Worm (Caenorhabditis elegans) whole organism, L4 larva: ENCODE data around the gene lir-2.

ENCODE experiments used
- D1046.2 ChIP-seq: fragments of 200-800 bp; sonication (Bioruptor generic); IDR thresholded peaks from 2 replicates; pipeline ENCODE4 v1.3.6; 2022; ENCODE audit warnings: missing genetic modification characterization, missing compliant biosample characterization
- F10B5.3 ChIP-seq: sonication (generic microtip); optimal IDR thresholded peaks from 2 replicates; lab custom pipeline; 2016; ENCODE audit warnings: mild to moderate bottlenecking, missing genetic modification characterization, missing compliant biosample characterization
- F37D6.2 ChIP-seq: sonication (generic microtip); optimal IDR thresholded peaks from 2 replicates; lab custom pipeline; 2016; ENCODE audit warnings: mild to moderate bottlenecking, missing genetic modification characterization, missing compliant biosample characterization
- F44E2.7 ChIP-seq: fragments of 200-800 bp; sonication (Bioruptor generic); IDR thresholded peaks from 2 replicates; pipeline ENCODE4 v2.1.2; 2022; ENCODE audit warnings: missing genetic modification characterization, missing compliant biosample characterization
- T26A8.4 ChIP-seq: fragments of 200-800 bp; sonication (Bioruptor generic); IDR thresholded peaks from 2 replicates; pipeline ENCODE4 v1.3.6; 2022; ENCODE audit warnings: missing genetic modification characterization, missing compliant biosample characterization
- Y5F2A.4 ChIP-seq: fragments of 200-800 bp; sonication (Bioruptor generic); optimal IDR thresholded peaks from 2 replicates; lab custom pipeline; 2018; ENCODE audit warnings: mild to moderate bottlenecking, missing genetic modification characterization, missing compliant biosample characterization
- Y75B8A.6 ChIP-seq: fragments of 200-800 bp; sonication (Bioruptor generic); IDR thresholded peaks from 2 replicates; pipeline ENCODE4 v1.3.6; 2022; ENCODE audit warnings: missing genetic modification reagents, missing genetic modification characterization, missing compliant biosample characterization
- ZK337.2 ChIP-seq: fragments of 200-800 bp; sonication (Bioruptor generic); IDR thresholded peaks from 2 replicates; pipeline ENCODE4 v1.3.6; 2022; ENCODE audit warnings: missing genetic modification reagents, missing genetic modification characterization, missing compliant biosample characterization
- ZK546.5 ChIP-seq, 2 experiments: sonication (generic microtip); optimal IDR thresholded peaks; 2 replicates each; lab custom pipeline; 2017; ENCODE audit warnings: missing biosample characterization in 2 of 2, missing genetic modification characterization in 2 of 2
- aha-1 ChIP-seq: fragments of 150-350 bp; peaks from one replicate; lab custom pipeline; 2014; ENCODE audit warnings: missing biosample characterization, missing genetic modification characterization
- arid-1 ChIP-seq: fragments of 200-800 bp; sonication (Bioruptor generic); conservative IDR thresholded peaks from 2 replicates; pipeline ENCODE4 v1.3.6; 2022; ENCODE audit warnings: missing genetic modification reagents, missing genetic modification characterization, missing compliant biosample characterization
- attf-4 ChIP-seq: sonication (generic microtip); optimal IDR thresholded peaks from 3 replicates; lab custom pipeline; 2017; ENCODE audit warnings: missing biosample characterization, missing genetic modification characterization
- ceh-28 ChIP-seq: fragments of 150-350 bp; optimal IDR thresholded peaks from 2 replicates; lab custom pipeline; 2014; ENCODE audit warnings: missing biosample characterization, missing genetic modification reagents, missing genetic modification characterization
- ceh-32 ChIP-seq: sonication (generic microtip); optimal IDR thresholded peaks from 2 replicates; lab custom pipeline; 2016; ENCODE audit warnings: mild to moderate bottlenecking, missing genetic modification characterization, missing compliant biosample characterization; ENCODE audit not compliant: poor library complexity
- ceh-44 ChIP-seq: fragments of 200-800 bp; sonication (Bioruptor generic); IDR thresholded peaks from 2 replicates; pipeline ENCODE4 v1.3.6; 2022; ENCODE audit warnings: missing genetic modification reagents, missing genetic modification characterization, missing compliant biosample characterization
- ceh-82 ChIP-seq: sonication (generic microtip); optimal IDR thresholded peaks from 2 replicates; lab custom pipeline; 2017; ENCODE audit warnings: missing biosample characterization, missing genetic modification characterization
- ces-1 ChIP-seq: fragments of 150-350 bp; sonication (generic microtip); optimal IDR thresholded peaks from 4 replicates; lab custom pipeline; 2014; ENCODE audit warnings: missing biosample characterization, missing genetic modification reagents, missing genetic modification characterization
- cey-2 ChIP-seq: sonication (generic microtip); optimal IDR thresholded peaks from 3 replicates; lab custom pipeline; 2017; ENCODE audit warnings: missing genetic modification characterization, mild to moderate bottlenecking, missing compliant biosample characterization, antibody characterized with exemption, borderline replicate concordance; ENCODE audit not compliant: insufficient read depth
- daf-16 ChIP-seq, 3 experiments: sonication (generic microtip); optimal IDR thresholded peaks; 2 replicates each; lab custom pipeline; 2016 to 2017; ENCODE audit warnings: missing genetic modification characterization in 3 of 3, missing genetic modification reagents in 3 of 3, mild to moderate bottlenecking in 2 of 3, missing compliant biosample characterization in 2 of 3, missing biosample characterization in 1 of 3, moderate library complexity in 1 of 3
- dve-1 ChIP-seq: sonication (generic microtip); optimal IDR thresholded peaks from 2 replicates; lab custom pipeline; 2017; ENCODE audit warnings: antibody characterized with exemption, mild to moderate bottlenecking, missing genetic modification characterization, missing compliant biosample characterization; ENCODE audit not compliant: insufficient read depth
- egl-27 ChIP-seq: sonication (generic microtip); optimal IDR thresholded peaks from 3 replicates; lab custom pipeline; 2017; ENCODE audit warnings: missing biosample characterization, missing genetic modification reagents, missing genetic modification characterization
- fos-1 ChIP-seq: fragments of 150-350 bp; optimal IDR thresholded peaks from 2 replicates; lab custom pipeline; 2014; ENCODE audit warnings: missing biosample characterization, missing genetic modification characterization
- gei-8 ChIP-seq: fragments of 200-800 bp; sonication (Bioruptor generic); optimal IDR thresholded peaks from 2 replicates; lab custom pipeline; 2018; ENCODE audit warnings: mild to moderate bottlenecking, missing genetic modification characterization, missing compliant biosample characterization
- hlh-11 ChIP-seq: fragments of 200-800 bp; sonication (Bioruptor generic); optimal IDR thresholded peaks from 2 replicates; lab custom pipeline; 2018; ENCODE audit warnings: mild to moderate bottlenecking, missing genetic modification characterization, missing compliant biosample characterization
- hlh-30 ChIP-seq: sonication (generic microtip); optimal IDR thresholded peaks from 2 replicates; lab custom pipeline; 2017; ENCODE audit warnings: antibody characterized with exemption, mild to moderate bottlenecking, missing genetic modification characterization, missing compliant biosample characterization; ENCODE audit not compliant: insufficient read depth
- hmg-1.1 ChIP-seq: fragments of 200-800 bp; sonication (Bioruptor generic); IDR thresholded peaks from 2 replicates; pipeline ENCODE4 v1.3.6; 2022; ENCODE audit warnings: missing genetic modification reagents, missing genetic modification characterization, missing compliant biosample characterization
- lim-7 ChIP-seq: fragments of 200-800 bp; sonication (Bioruptor generic); IDR thresholded peaks from 2 replicates; pipeline ENCODE4 v1.3.6; 2022; ENCODE audit warnings: missing genetic modification characterization, missing compliant biosample characterization
- lin-1 ChIP-seq: fragments of 200-800 bp; sonication (Bioruptor generic); IDR thresholded peaks from 2 replicates; pipeline ENCODE4 v1.3.6; 2022; ENCODE audit warnings: missing genetic modification reagents, missing genetic modification characterization, missing compliant biosample characterization
- lin-15B ChIP-seq: fragments of 150-350 bp; sonication (generic microtip); optimal IDR thresholded peaks from 3 replicates; lab custom pipeline; 2014; ENCODE audit warnings: missing biosample characterization, missing genetic modification characterization
- lin-29 ChIP-seq: fragments of 200-800 bp; sonication (Bioruptor generic); IDR thresholded peaks from 2 replicates; pipeline ENCODE4 v1.3.6; 2022; ENCODE audit warnings: missing genetic modification reagents, missing genetic modification characterization, missing compliant biosample characterization
- lin-38 ChIP-seq: fragments of 200-800 bp; sonication (Bioruptor generic); IDR thresholded peaks from 2 replicates; pipeline ENCODE4 v1.3.6; 2022; ENCODE audit warnings: missing genetic modification reagents, missing genetic modification characterization, missing compliant biosample characterization
- nhr-102 ChIP-seq: sonication (generic microtip); optimal IDR thresholded peaks from 2 replicates; lab custom pipeline; 2016; ENCODE audit warnings: mild to moderate bottlenecking, missing genetic modification characterization, moderate library complexity, missing compliant biosample characterization
- nhr-11 ChIP-seq: fragments of 150-350 bp; optimal IDR thresholded peaks from 2 replicates; lab custom pipeline; 2014; ENCODE audit warnings: missing biosample characterization, missing genetic modification characterization
- nhr-237 ChIP-seq: sonication (generic microtip); optimal IDR thresholded peaks from 2 replicates; lab custom pipeline; 2017; ENCODE audit warnings: missing biosample characterization, missing genetic modification characterization
- nhr-28 ChIP-seq: fragments of 150-350 bp; optimal IDR thresholded peaks from 2 replicates; lab custom pipeline; 2014; ENCODE audit warnings: missing biosample characterization, missing genetic modification characterization
- pha-4 ChIP-seq, 2 experiments: fragments of 150-350 bp in 1 of 2; fragments of 200-800 bp in 1 of 2; sonication (Bioruptor generic) in 1 of 2; IDR thresholded peaks in 1 of 2; optimal IDR thresholded peaks in 1 of 2; 2 replicates each; pipeline versions ENCODE4 v1.3.6 to Lab custom; 2014 to 2022; ENCODE audit warnings: missing genetic modification characterization in 2 of 2, missing genetic modification reagents in 2 of 2, missing biosample characterization in 1 of 2, missing compliant biosample characterization in 1 of 2
- pqm-1 ChIP-seq: sonication (generic microtip); optimal IDR thresholded peaks from 2 replicates; lab custom pipeline; 2017; ENCODE audit warnings: missing biosample characterization, missing genetic modification characterization
- sdz-12 ChIP-seq: fragments of 200-800 bp; sonication (Bioruptor generic); optimal IDR thresholded peaks from 2 replicates; lab custom pipeline; 2018; ENCODE audit warnings: mild to moderate bottlenecking, missing genetic modification characterization, missing compliant biosample characterization
- skn-1 ChIP-seq: fragments of 150-350 bp; optimal IDR thresholded peaks from 2 replicates; lab custom pipeline; 2014; ENCODE audit warnings: missing biosample characterization, missing genetic modification characterization
- snpc-4 ChIP-seq: fragments of 150-350 bp; optimal IDR thresholded peaks from 2 replicates; lab custom pipeline; 2014; ENCODE audit warnings: missing biosample characterization, missing genetic modification characterization
- tag-97 ChIP-seq: fragments of 200-800 bp; sonication (Bioruptor generic); IDR thresholded peaks from 2 replicates; pipeline ENCODE4 v1.3.6; 2022; ENCODE audit warnings: missing genetic modification characterization, missing compliant biosample characterization
- unc-39 ChIP-seq: sonication (generic microtip); optimal IDR thresholded peaks from 2 replicates; lab custom pipeline; 2017; ENCODE audit warnings: missing biosample characterization, missing genetic modification characterization
- unc-62 ChIP-seq, 3 experiments: fragments of 150-350 bp in 1 of 3; sonication (generic microtip); optimal IDR thresholded peaks in 2 of 3; peaks in 1 of 3; 1 replicate in 1 of 3; 2 replicates in 2 of 3; lab custom pipeline; 2014 to 2017; ENCODE audit warnings: missing biosample characterization in 3 of 3, missing genetic modification characterization in 3 of 3, missing genetic modification reagents in 3 of 3, missing genotype in 1 of 3
- zag-1 ChIP-seq: fragments of 150-350 bp; optimal IDR thresholded peaks from 2 replicates; lab custom pipeline; 2014; ENCODE audit warnings: missing biosample characterization, missing genetic modification characterization
- zfp-2 ChIP-seq: sonication (generic microtip); optimal IDR thresholded peaks from 2 replicates; lab custom pipeline; 2016; ENCODE audit warnings: mild to moderate bottlenecking, missing genetic modification characterization, missing compliant biosample characterization
- zip-11 ChIP-seq: fragments of 200-800 bp; sonication (Bioruptor generic); IDR thresholded peaks from 2 replicates; pipeline ENCODE4 v1.3.6; 2022; ENCODE audit warnings: missing genetic modification characterization, missing compliant biosample characterization
- ztf-7 ChIP-seq: fragments of 150-350 bp; optimal IDR thresholded peaks from 2 replicates; lab custom pipeline; 2014; ENCODE audit warnings: missing biosample characterization, missing genetic modification characterization

The lir-2 gene

DNA sequence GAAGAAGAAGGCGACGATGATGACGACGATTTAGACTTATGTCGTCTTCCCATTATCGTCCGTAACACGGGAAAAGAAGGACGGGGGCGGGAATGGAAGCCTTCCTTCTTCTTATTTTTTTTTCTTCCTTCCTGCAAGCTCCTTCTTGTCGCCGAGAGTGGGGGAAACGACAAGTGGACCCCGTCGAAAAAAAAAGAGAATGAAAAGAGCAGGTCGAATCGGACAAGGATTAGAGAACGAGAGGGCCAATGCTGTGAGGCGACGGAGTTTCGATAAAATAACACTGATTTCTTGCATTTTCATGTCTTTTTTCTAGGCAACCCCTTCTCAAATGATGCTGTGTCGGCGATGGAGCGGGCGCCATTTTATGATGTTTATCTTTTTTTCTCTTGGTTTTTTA, 15.9 kb upstream of the lir-2 start, which contains the start of gene pde-4:
TSS of gene pde-4 (minus strand) at position 76 of the 400 bp plus-strand sequence.
- peak in 1 of 2 experiments; percentile 94 for TF ChIP-seq unc-62 (GFP tag; optimal IDR thresholded peaks at IDR 0.05 in 1 of 2; lab: Kevin White, UChicago)
- TF ChIP-seq unc-62 (tag; optimal IDR thresholded peaks at IDR 0.05; lab: Kevin White, UChicago), result no peak
- 0 out of 2 replicates have a peak, but pooled peaks have one; percentile 16 for TF ChIP-seq hmg-1.1 (GFP tag; lab: Robert Waterston, UW)
- TF ChIP-seq ztf-7 (tag; lab: Kevin White, UChicago), result no peak

- TF ChIP-seq arid-1 (no peak), ceh-82 (tag; lab: Kevin White, UChicago) (no peak), lim-7 (GFP tag; lab: Robert Waterston, UW) (no peak), hlh-11 (tag; lab: Kevin White, UChicago) (peak; percentile 45), lin-1 (GFP tag; lab: Robert Waterston, UW) (no peak), nhr-11 (tag; lab: Kevin White, UChicago) (no peak), snpc-4 (tag; lab: Kevin White, UChicago) (no peak), Y5F2A.4 (no peak), lin-38 (GFP tag; lab: Robert Waterston, UW) (no peak), fos-1 (no peak), dve-1 (tag; lab: Kevin White, UChicago) (peak; percentile 3), nhr-237 (tag; lab: Kevin White, UChicago) (no peak), D1046.2 (GFP tag; lab: Robert Waterston, UW) (no peak), ztf-7 (tag; lab: Kevin White, UChicago) (no peak), nhr-28 (tag; lab: Kevin White, UChicago) (peak; percentile 77), ZK337.2 (no peak), zfp-2 (tag; lab: Kevin White, UChicago) (no peak), gei-8 (GFP tag; lab: Kevin White, UChicago) (no peak), nhr-102 (tag; lab: Kevin White, UChicago) (no peak), tag-97 (no peak), hlh-30 (tag; lab: Kevin White, UChicago) (peak; percentile 61), cey-2 (no peak), F44E2.7 (GFP tag; lab: Robert Waterston, UW) (no peak), ceh-44 (GFP tag; lab: Robert Waterston, UW) (no peak), ZK546.5 (tag; optimal IDR thresholded peaks at IDR 0.05; lab: Kevin White, UChicago) (no peak), ceh-32 (tag; lab: Kevin White, UChicago) (no peak), attf-4 (tag; lab: Kevin White, UChicago) (no peak), egl-27 (tag; lab: Kevin White, UChicago) (no peak), lin-29 (GFP tag; lab: Robert Waterston, UW) (no peak), T26A8.4 (GFP tag; lab: Robert Waterston, UW) (no peak), lin-15B (tag; lab: Kevin White, UChicago) (no peak), ceh-28 (tag; lab: Kevin White, UChicago) (no peak), sdz-12 (GFP tag; lab: Kevin White, UChicago) (no peak), skn-1 (tag; lab: Kevin White, UChicago) (no peak), F10B5.3 (no peak), pqm-1 (tag; lab: Kevin White, UChicago) (peak; percentile 88), zag-1 (no peak), aha-1 (no peak), unc-39 (tag; lab: Kevin White, UChicago) (no peak), ces-1 (GFP tag; lab: Kevin White, UChicago) (no peak), pha-4 (GFP tag; IDR thresholded peaks at IDR 0.05; lab: Robert Waterston, UW) (no peak), pha-4 (tag; optimal IDR thresholded peaks at IDR 0.05; lab: Kevin White, UChicago) (peak; percentile 59), zip-11 (no peak), F37D6.2 (no peak), Y75B8A.6 (GFP tag; lab: Robert Waterston, UW) (no peak), daf-16 (GFP tag; optimal IDR thresholded peaks at IDR 0.05; lab: Kevin White, UChicago) (no peak), daf-16 (tag; optimal IDR thresholded peaks at IDR 0.05; lab: Kevin White, UChicago) (peak; percentile 28)
Measured at ce11 chrII:7662008-7662686, 4.9 kb upstream of the lir-2 start, which contains the start of gene alfa-1. TSS of gene alfa-1 (minus strand) at chrII:7662522.
